Worm (Caenorhabditis elegans): ENCODE data around the gene epac-1.

ce11 chrIII:10149910-10150309 is 39.1 kb upstream of the epac-1 start:
- no peak for TF ChIP-seq scrt-1 (GFP tag; IDR thresholded peaks at IDR 0.05)
- TF ChIP-seq F13C5.2 (tag; optimal IDR thresholded peaks at IDR 0.05): no peak
- no peak for TF ChIP-seq ets-7 (tag; optimal IDR thresholded peaks at IDR 0.05)
